Fruit fly (Drosophila melanogaster) whole organism, embryonic: ENCODE results near the gene CG13654.

Source experiments
- Aef1 ChIP-seq: fragments of 200-800 bp; sonication (Bioruptor generic); IDR thresholded peaks from 3 replicates; pipeline ENCODE4 v1.3.6; 2022; ENCODE audit warnings: missing biosample characterization, missing genetic modification characterization
- Atf-2 ChIP-seq: fragments of 200-800 bp; sonication (Bioruptor generic); optimal IDR thresholded peaks from 2 replicates; lab custom pipeline; 2016; ENCODE audit warnings: missing biosample characterization, missing genetic modification characterization
- CG11456 ChIP-seq: fragments of 200-800 bp; sonication (Bioruptor generic); IDR thresholded peaks from 3 replicates; pipeline ENCODE4 v1.3.6; 2022; ENCODE audit warnings: missing biosample characterization, missing genetic modification characterization
- CG12659 ChIP-seq: fragments of 200-800 bp; sonication (Bioruptor generic); optimal IDR thresholded peaks from 3 replicates; lab custom pipeline; 2017; ENCODE audit warnings: mild to moderate bottlenecking, missing biosample characterization, missing genetic modification reagents, missing genetic modification characterization
- CG13894 ChIP-seq: fragments of 200-800 bp; sonication (Bioruptor generic); optimal IDR thresholded peaks from 3 replicates; lab custom pipeline; 2018; ENCODE audit warnings: missing biosample characterization, mild to moderate bottlenecking, missing genetic modification characterization, moderate library complexity
- CG15696 ChIP-seq: fragments of 200-800 bp; sonication (Bioruptor generic); optimal IDR thresholded peaks from 2 replicates; lab custom pipeline; 2019; ENCODE audit warnings: missing biosample characterization, mild to moderate bottlenecking, missing genetic modification characterization, moderate library complexity
- CG1603 ChIP-seq: fragments of 200-800 bp; sonication (Bioruptor generic); optimal IDR thresholded peaks from 2 replicates; lab custom pipeline; 2019; ENCODE audit warnings: missing biosample characterization, mild to moderate bottlenecking, missing genetic modification characterization, moderate library complexity
- CG17829 ChIP-seq: fragments of 200-800 bp; optimal IDR thresholded peaks from 2 replicates; lab custom pipeline; 2019; ENCODE audit warnings: missing biosample characterization, mild to moderate bottlenecking, missing genetic modification characterization, moderate library complexity
- CG18011 ChIP-seq: fragments of 200-800 bp; sonication (Bioruptor generic); optimal IDR thresholded peaks from 2 replicates; lab custom pipeline; 2017; ENCODE audit warnings: missing biosample characterization, missing genetic modification characterization, mild to moderate bottlenecking, moderate library complexity, missing genotype
- CG2116 ChIP-seq: fragments of 200-800 bp; sonication (Bioruptor generic); optimal IDR thresholded peaks from 3 replicates; lab custom pipeline; 2018; ENCODE audit warnings: missing biosample characterization, mild to moderate bottlenecking, missing genetic modification characterization
- CG3847 ChIP-seq: fragments of 200-800 bp; sonication (Bioruptor generic); IDR thresholded peaks from 2 replicates; pipeline ENCODE4 v1.3.6; 2022; ENCODE audit warnings: missing biosample characterization, missing genetic modification characterization
- CG4707 ChIP-seq: fragments of 200-800 bp; sonication (Bioruptor generic); optimal IDR thresholded peaks from 2 replicates; lab custom pipeline; 2018; ENCODE audit warnings: missing biosample characterization, mild to moderate bottlenecking, missing genetic modification characterization, moderate library complexity
- CG4854 ChIP-seq: fragments of 200-800 bp; sonication (Bioruptor generic); optimal IDR thresholded peaks from 2 replicates; lab custom pipeline; 2016; ENCODE audit warnings: missing biosample characterization, missing genetic modification characterization, inconsistent platforms
- CG5180 ChIP-seq: fragments of 200-800 bp; sonication (Bioruptor generic); optimal IDR thresholded peaks from 3 replicates; lab custom pipeline; 2017; ENCODE audit warnings: missing biosample characterization, missing genetic modification characterization, mild to moderate bottlenecking, moderate library complexity, missing genetic modification reagents
- CG6654 ChIP-seq: fragments of 200-800 bp; sonication (Bioruptor generic); optimal IDR thresholded peaks from 2 replicates; lab custom pipeline; 2017; ENCODE audit warnings: missing biosample characterization, mild to moderate bottlenecking, missing genetic modification characterization
- CG7271 ChIP-seq: fragments of 200-800 bp; sonication (Bioruptor generic); optimal IDR thresholded peaks from 2 replicates; lab custom pipeline; 2018; ENCODE audit warnings: missing biosample characterization, mild to moderate bottlenecking, missing genetic modification characterization, moderate library complexity
- CG8290 ChIP-seq, 3 experiments: fragments of 200-800 bp; sonication (Bioruptor generic); optimal IDR thresholded peaks; 2 replicates each; lab custom pipeline; 2016 to 2019; ENCODE audit warnings: missing biosample characterization in 3 of 3, missing genetic modification characterization in 3 of 3, mild to moderate bottlenecking in 2 of 3, moderate library complexity in 1 of 3
- CG8359 ChIP-seq: fragments of 200-800 bp; sonication (Bioruptor generic); optimal IDR thresholded peaks from 2 replicates; lab custom pipeline; 2017; ENCODE audit warnings: missing biosample characterization, mild to moderate bottlenecking, missing genetic modification characterization, borderline replicate concordance
- CG9727 ChIP-seq: fragments of 200-800 bp; sonication (Bioruptor generic); optimal IDR thresholded peaks from 3 replicates; lab custom pipeline; 2017; ENCODE audit warnings: missing biosample characterization, mild to moderate bottlenecking, missing genetic modification characterization
- Dek ChIP-seq: fragments of 200-800 bp; sonication (Bioruptor generic); optimal IDR thresholded peaks from 3 replicates; lab custom pipeline; 2019; ENCODE audit warnings: missing biosample characterization, mild to moderate bottlenecking, missing genetic modification characterization, moderate library complexity
- Dref ChIP-seq: fragments of 200-800 bp; sonication (Bioruptor generic); IDR thresholded peaks from 2 replicates; pipeline ENCODE4 v1.3.6; 2022; ENCODE audit warnings: missing biosample characterization, missing genetic modification characterization
- H2.0 ChIP-seq: fragments of 200-800 bp; sonication (Bioruptor generic); IDR thresholded peaks from 2 replicates; pipeline ENCODE4 v1.3.6; 2022; ENCODE audit warnings: missing biosample characterization, missing genetic modification characterization
- HmgZ ChIP-seq: fragments of 200-800 bp; sonication (Bioruptor generic); optimal IDR thresholded peaks from 2 replicates; lab custom pipeline; 2018; ENCODE audit warnings: missing biosample characterization, mild to moderate bottlenecking, missing genetic modification characterization
- NK7.1 ChIP-seq: fragments of 200-800 bp; sonication (Bioruptor generic); optimal IDR thresholded peaks from 3 replicates; lab custom pipeline; 2016; ENCODE audit warnings: missing biosample characterization, missing genetic modification characterization
- Nf-YC ChIP-seq: fragments of 200-800 bp; optimal IDR thresholded peaks from 3 replicates; lab custom pipeline; 2019; ENCODE audit warnings: missing biosample characterization, mild to moderate bottlenecking, missing genetic modification characterization, moderate library complexity
- Oli ChIP-seq: fragments of 200-800 bp; sonication (Bioruptor generic); optimal IDR thresholded peaks from 2 replicates; lab custom pipeline; 2018; ENCODE audit warnings: missing biosample characterization, mild to moderate bottlenecking, missing genetic modification characterization, moderate library complexity
- Optix ChIP-seq: fragments of 200-800 bp; sonication (Bioruptor generic); IDR thresholded peaks from 3 replicates; pipeline ENCODE4 v1.3.6; 2022; ENCODE audit warnings: missing biosample characterization, missing genetic modification characterization
- PHDP ChIP-seq: fragments of 200-800 bp; sonication (Bioruptor generic); optimal IDR thresholded peaks from 3 replicates; lab custom pipeline; 2018; ENCODE audit warnings: missing biosample characterization, mild to moderate bottlenecking, missing genetic modification characterization, moderate library complexity
- Side ChIP-seq: fragments of 200-800 bp; sonication (Bioruptor generic); optimal IDR thresholded peaks from 2 replicates; lab custom pipeline; 2016; ENCODE audit warnings: missing biosample characterization, missing genetic modification characterization
- Sox102F ChIP-seq: fragments of 200-800 bp; sonication (Bioruptor generic); optimal IDR thresholded peaks from 2 replicates; lab custom pipeline; 2018; ENCODE audit warnings: missing biosample characterization, mild to moderate bottlenecking, missing genetic modification characterization, moderate library complexity
- Ssrp ChIP-seq: fragments of 200-800 bp; sonication (Bioruptor generic); optimal IDR thresholded peaks from 2 replicates; lab custom pipeline; 2018; ENCODE audit warnings: missing biosample characterization, mild to moderate bottlenecking, missing genetic modification characterization, moderate library complexity
- ato ChIP-seq: fragments of 200-800 bp; sonication (Bioruptor generic); IDR thresholded peaks from 2 replicates; pipeline ENCODE4 v1.3.6; 2022; ENCODE audit warnings: missing biosample characterization, missing genetic modification characterization; ENCODE audit not compliant: partially characterized antibody
- bigmax ChIP-seq: fragments of 200-800 bp; sonication (Bioruptor generic); optimal IDR thresholded peaks from 2 replicates; lab custom pipeline; 2018; ENCODE audit warnings: missing biosample characterization, mild to moderate bottlenecking, missing genetic modification characterization
- br ChIP-seq: fragments of >200 bp; optimal IDR thresholded peaks from 2 replicates; lab custom pipeline; 2017
- chn ChIP-seq: fragments of 200-800 bp; sonication (Bioruptor generic); optimal IDR thresholded peaks from 2 replicates; lab custom pipeline; 2016; ENCODE audit warnings: missing biosample characterization, missing genetic modification characterization
- klu ChIP-seq: fragments of 200-800 bp; sonication (Bioruptor generic); IDR thresholded peaks from 2 replicates; pipeline ENCODE4 v1.3.6; 2022; ENCODE audit warnings: missing biosample characterization, missing genetic modification characterization
- knrl ChIP-seq: fragments of 200-800 bp; sonication (Bioruptor generic); IDR thresholded peaks from 3 replicates; pipeline ENCODE4 v1.3.6; 2022; ENCODE audit warnings: missing biosample characterization, missing genetic modification characterization; ENCODE audit not compliant: partially characterized antibody
- lab ChIP-seq: fragments of 200-800 bp; sonication (Bioruptor generic); optimal IDR thresholded peaks from 3 replicates; lab custom pipeline; 2017; ENCODE audit warnings: missing biosample characterization, missing genetic modification characterization, mild to moderate bottlenecking, moderate library complexity, missing genetic modification reagents
- lilli ChIP-seq: fragments of 200-800 bp; sonication (Bioruptor generic); optimal IDR thresholded peaks from 3 replicates; lab custom pipeline; 2016; ENCODE audit warnings: missing biosample characterization, missing genetic modification characterization
- repo ChIP-seq: fragments of 200-800 bp; sonication (Bioruptor generic); optimal IDR thresholded peaks from 2 replicates; lab custom pipeline; 2016; ENCODE audit warnings: missing biosample characterization, missing genetic modification characterization
- sens-2 ChIP-seq: fragments of 200-800 bp; sonication (Bioruptor generic); IDR thresholded peaks from 2 replicates; pipeline ENCODE4 v1.3.6; 2022; ENCODE audit warnings: missing biosample characterization, missing genetic modification characterization
- ssp ChIP-seq: fragments of 200-800 bp; sonication (Bioruptor generic); IDR thresholded peaks from 2 replicates; pipeline ENCODE4 v1.3.6; 2022; ENCODE audit warnings: missing biosample characterization, missing genetic modification characterization
- tll ChIP-seq, 2 experiments: fragments of 200-800 bp in 1 of 2; fragments of >200 bp in 1 of 2; sonication (Bioruptor generic) in 1 of 2; optimal IDR thresholded peaks; 2 replicates each; lab custom pipeline; 2017 to 2019; ENCODE audit warnings: missing biosample characterization in 2 of 2, missing genetic modification characterization in 2 of 2, mild to moderate bottlenecking in 1 of 2, moderate library complexity in 1 of 2
- twi ChIP-seq: fragments of 200-800 bp; optimal IDR thresholded peaks from 2 replicates; lab custom pipeline; 2019; ENCODE audit warnings: missing biosample characterization, mild to moderate bottlenecking, missing genetic modification characterization, moderate library complexity
- vfl ChIP-seq: fragments of 200-800 bp; sonication (Bioruptor generic); optimal IDR thresholded peaks from 2 replicates; lab custom pipeline; 2016; ENCODE audit warnings: missing biosample characterization, missing genetic modification characterization

Gene CG13654

dm6 chr3R:25241507-25242070 lies 42.0 kb downstream of the CG13654 start, which contains the start of gene CG11854:
Gene CG11854 (plus strand): TSS chr3R:25242020.
- TF ChIP-seq lab (GFP tag; lab: Kevin White, UChicago): no peak
- TF ChIP-seq klu (GFP tag; lab: Robert Waterston, UW): no peak
- no peak for TF ChIP-seq vfl (GFP tag; lab: Kevin White, UChicago)

DNA sequence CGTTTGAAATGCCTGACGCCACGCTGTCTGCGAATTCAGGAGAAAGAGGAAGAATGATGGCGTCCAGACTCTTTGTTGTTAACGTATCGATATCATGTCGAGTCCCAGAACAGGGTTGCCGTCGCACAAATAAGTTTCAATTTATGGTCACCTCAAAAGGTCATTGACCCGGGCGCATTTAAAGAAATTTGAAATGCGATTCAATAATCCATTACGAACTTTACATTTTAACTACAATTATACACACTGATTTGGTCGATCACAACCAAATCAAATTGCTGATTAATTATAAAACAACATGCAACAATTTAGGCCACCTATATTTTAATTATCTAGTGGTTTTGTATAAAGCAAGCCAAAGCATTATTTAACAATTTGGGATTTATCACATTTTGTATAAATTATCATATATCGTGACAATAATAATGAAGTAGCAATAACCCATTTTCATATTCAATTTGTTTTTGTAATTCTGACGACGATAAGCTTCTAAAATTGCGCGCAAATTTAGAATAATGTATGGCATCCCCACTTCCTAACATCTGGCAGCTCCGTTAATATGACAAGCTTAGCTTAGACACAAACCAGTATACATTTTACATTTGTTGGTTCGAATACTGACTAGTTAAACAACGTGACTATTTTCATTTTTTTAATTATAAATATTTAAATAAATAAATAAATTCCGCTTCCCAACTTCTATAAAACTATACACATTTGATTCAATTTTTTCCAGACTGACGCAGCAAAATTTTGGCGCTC lies 45.6 kb downstream of the CG13654 start, which contains the start of gene bam:
TSS of gene bam (minus strand) at position 58 of the 762 bp plus-strand sequence.
- peak; percentile 43 for TF ChIP-seq CG8290 (GFP tag; optimal IDR thresholded peaks at IDR 0.05; lab: Kevin White, UChicago)
- no peak for TF ChIP-seq CG8290 (tag; optimal IDR thresholded peaks at IDR 0.05; lab: Kevin White, UChicago)
- no peak for TF ChIP-seq CG9727 (GFP tag; lab: Kevin White, UChicago)
- no peak for TF ChIP-seq H2.0
- peak; percentile 27 for TF ChIP-seq CG13894
- TF ChIP-seq CG2116 (GFP tag; lab: Kevin White, UChicago): peak; percentile 36
- no peak for TF ChIP-seq CG6654 (GFP tag; lab: Kevin White, UChicago)
- TF ChIP-seq knrl (GFP tag; lab: Robert Waterston, UW): peak; percentile 54; the same call in 2 of the 3 replicates
- TF ChIP-seq CG3847 (GFP tag; lab: Robert Waterston, UW): peak; percentile 80
- TF ChIP-seq Dref: 0 out of 2 replicates have a peak, but pooled peaks have one; percentile 32
- TF ChIP-seq Nf-YC (tag; lab: Kevin White, UChicago): peak; percentile 46
- peak; percentile 14; the same call in 1 of the 3 replicates for TF ChIP-seq Aef1 (GFP tag; lab: Robert Waterston, UW)
- no peak for TF ChIP-seq ssp (GFP tag; lab: Robert Waterston, UW)
- no peak for TF ChIP-seq CG18011 (GFP tag; lab: Kevin White, UChicago)
- no peak for TF ChIP-seq tll (GFP tag; optimal IDR thresholded peaks at IDR 0.05; lab: Kevin White, UChicago)
- TF ChIP-seq chn (GFP tag; lab: Kevin White, UChicago): no peak
- no peak for TF ChIP-seq Side (GFP tag; lab: Kevin White, UChicago)
- TF ChIP-seq CG12659: peak; percentile 37
- TF ChIP-seq bigmax (GFP tag; lab: Kevin White, UChicago): no peak
- no peak for TF ChIP-seq repo (GFP tag; lab: Kevin White, UChicago)
- no peak for TF ChIP-seq lilli
- no peak for TF ChIP-seq sens-2 (GFP tag; lab: Robert Waterston, UW)
- TF ChIP-seq CG1603 (tag; lab: Kevin White, UChicago): peak; percentile 57
- TF ChIP-seq CG4707 (GFP tag; lab: Kevin White, UChicago): no peak
- TF ChIP-seq CG8359 (GFP tag; lab: Kevin White, UChicago): no peak
- TF ChIP-seq CG17829: peak; percentile 52
- TF ChIP-seq Optix: no peak
- no peak for TF ChIP-seq ato
- no peak for TF ChIP-seq twi (tag; lab: Kevin White, UChicago)
- no peak for TF ChIP-seq Sox102F (GFP tag; lab: Kevin White, UChicago)
- peak; percentile 4 for TF ChIP-seq PHDP (tag; lab: Kevin White, UChicago)
- no peak for TF ChIP-seq br (lab: Kevin White, UChicago)
- TF ChIP-seq CG15696: peak; percentile 7
- TF ChIP-seq CG4854 (GFP tag; lab: Kevin White, UChicago): no peak
- no peak for TF ChIP-seq Oli (tag; lab: Kevin White, UChicago)
- no peak for TF ChIP-seq CG5180 (GFP tag; lab: Kevin White, UChicago)
- no peak for TF ChIP-seq klu (GFP tag; lab: Robert Waterston, UW)
- no peak for TF ChIP-seq CG7271
- peak; percentile 45 for TF ChIP-seq Dek (tag; lab: Kevin White, UChicago)
- peak; percentile 67 for TF ChIP-seq HmgZ
- TF ChIP-seq CG11456 (GFP tag; lab: Robert Waterston, UW): no peak
- TF ChIP-seq Atf-2 (GFP tag; lab: Kevin White, UChicago): no peak
- TF ChIP-seq Ssrp (tag; lab: Kevin White, UChicago): peak; percentile 34
- no peak for TF ChIP-seq NK7.1
